Worm (Caenorhabditis elegans): ENCODE measurements around the gene F26F4.12.

ce11 chrIII:4875663-4876062 is 34.2 kb downstream of the F26F4.12 start:
- no peak for TF ChIP-seq dao-5 (tag; optimal IDR thresholded peaks at IDR 0.05)
- TF ChIP-seq him-1 (tag; optimal IDR thresholded peaks at IDR 0.05), result no peak
